Worm (Caenorhabditis elegans) whole organism, L1 larva: ENCODE results near the gene prx-5.
A peak's percentile ranks its signal among the peaks of the same experiment; 100 is the strongest.

Experiments used
- C04F5.9 ChIP-seq: sonication (generic microtip); optimal IDR thresholded peaks from 2 replicates; lab custom pipeline; 2016; ENCODE audit warnings: missing genetic modification characterization, missing compliant biosample characterization
- F16B12.6 ChIP-seq: fragments of 150-350 bp; optimal IDR thresholded peaks from 2 replicates; lab custom pipeline; 2014; ENCODE audit warnings: missing biosample characterization, missing genetic modification characterization
- Y116A8C.19 ChIP-seq: sonication (generic microtip); optimal IDR thresholded peaks from 2 replicates; lab custom pipeline; 2016; ENCODE audit warnings: missing compliant biosample characterization, missing genetic modification characterization, borderline replicate concordance
- aha-1 ChIP-seq: fragments of 150-350 bp; optimal IDR thresholded peaks from 2 replicates; lab custom pipeline; 2014; ENCODE audit warnings: missing biosample characterization, missing genetic modification characterization
- aly-2 ChIP-seq: fragments of 150-350 bp; optimal IDR thresholded peaks from 2 replicates; lab custom pipeline; 2014; ENCODE audit warnings: missing biosample characterization, missing genetic modification characterization
- ama-1 ChIP-seq: fragments of 150-350 bp; optimal IDR thresholded peaks from 2 replicates; lab custom pipeline; 2014
- blmp-1 ChIP-seq: fragments of 150-350 bp; optimal IDR thresholded peaks from 2 replicates; lab custom pipeline; 2014; ENCODE audit warnings: missing biosample characterization, missing genetic modification characterization
- ceh-63 ChIP-seq: fragments of 200-800 bp; sonication (Bioruptor generic); optimal IDR thresholded peaks from 2 replicates; lab custom pipeline; 2018; ENCODE audit warnings: mild to moderate bottlenecking, missing genetic modification characterization, missing compliant biosample characterization
- ceh-82 ChIP-seq, 3 experiments: fragments of 150-350 bp in 1 of 3; sonication (generic microtip) in 2 of 3; optimal IDR thresholded peaks; 2 replicates each; lab custom pipeline; 2014 to 2017; ENCODE audit warnings: missing biosample characterization in 3 of 3, missing genetic modification characterization in 3 of 3
- ceh-88 ChIP-seq: fragments of 200-800 bp; sonication (Bioruptor generic); IDR thresholded peaks from 2 replicates; pipeline ENCODE4 v1.3.6; 2022; ENCODE audit warnings: missing genetic modification characterization, missing compliant biosample characterization
- ceh-90 ChIP-seq: sonication (generic microtip); optimal IDR thresholded peaks from 2 replicates; lab custom pipeline; 2016; ENCODE audit warnings: missing genetic modification characterization, missing compliant biosample characterization
- ces-1 ChIP-seq: fragments of 150-350 bp; optimal IDR thresholded peaks from 2 replicates; lab custom pipeline; 2014; ENCODE audit warnings: missing biosample characterization, missing genetic modification reagents, missing genetic modification characterization
- dpl-1 ChIP-seq, 3 experiments: fragments of 150-350 bp in 2 of 3; sonication (generic microtip) in 1 of 3; optimal IDR thresholded peaks; 2 replicates each; lab custom pipeline; 2014 to 2017; ENCODE audit warnings: missing biosample characterization in 3 of 3, missing genetic modification characterization in 3 of 3, missing genetic modification reagents in 3 of 3
- dsc-1 ChIP-seq: sonication (generic microtip); optimal IDR thresholded peaks from 2 replicates; lab custom pipeline; 2016; ENCODE audit warnings: mild to moderate bottlenecking, missing genetic modification characterization, missing compliant biosample characterization
- efl-1 ChIP-seq, 4 experiments: fragments of 150-350 bp; optimal IDR thresholded peaks in 3 of 4; peaks in 1 of 4; 1 replicate in 1 of 4; 2 replicates in 3 of 4; lab custom pipeline; 2014; ENCODE audit warnings: missing biosample characterization in 2 of 4, missing genetic modification characterization in 2 of 4, missing genetic modification reagents in 2 of 4
- efl-3 ChIP-seq: fragments of 200-800 bp; sonication (Bioruptor generic); optimal IDR thresholded peaks from 2 replicates; lab custom pipeline; 2018; ENCODE audit warnings: mild to moderate bottlenecking, missing genetic modification characterization, missing compliant biosample characterization
- egl-13 ChIP-seq: sonication (generic microtip); optimal IDR thresholded peaks from 2 replicates; lab custom pipeline; 2016; ENCODE audit warnings: missing genotype, missing genetic modification reagents, missing genetic modification characterization, missing compliant biosample characterization
- egl-27 ChIP-seq, 2 experiments: fragments of 150-350 bp in 1 of 2; sonication (generic microtip); optimal IDR thresholded peaks; 3 replicates each; lab custom pipeline; 2017 to 2018; ENCODE audit warnings: missing biosample characterization in 2 of 2, missing genetic modification characterization in 2 of 2, missing genetic modification reagents in 2 of 2
- fkh-8 ChIP-seq: sonication (generic microtip); optimal IDR thresholded peaks from 2 replicates; lab custom pipeline; 2016; ENCODE audit warnings: mild to moderate bottlenecking, missing genetic modification characterization, missing compliant biosample characterization
- fos-1 ChIP-seq: fragments of 150-350 bp; optimal IDR thresholded peaks from 2 replicates; lab custom pipeline; 2014; ENCODE audit warnings: missing biosample characterization, missing genetic modification characterization
- grh-1 ChIP-seq: fragments of 200-800 bp; sonication (Bioruptor generic); IDR thresholded peaks from 2 replicates; pipeline ENCODE4 v1.3.6; 2022; ENCODE audit warnings: missing genetic modification reagents, missing genetic modification characterization, missing compliant biosample characterization
- hlh-17 ChIP-seq: fragments of 200-800 bp; sonication (Bioruptor generic); optimal IDR thresholded peaks from 2 replicates; lab custom pipeline; 2018; ENCODE audit warnings: missing genetic modification characterization, mild to moderate bottlenecking, missing compliant biosample characterization, moderate library complexity, borderline replicate concordance
- irx-1 ChIP-seq: sonication (generic microtip); optimal IDR thresholded peaks from 2 replicates; lab custom pipeline; 2016; ENCODE audit warnings: missing genetic modification characterization, missing compliant biosample characterization
- lin-14 ChIP-seq: fragments of 200-800 bp; sonication (Bioruptor generic); optimal IDR thresholded peaks from 2 replicates; lab custom pipeline; 2018; ENCODE audit warnings: mild to moderate bottlenecking, missing genetic modification characterization, moderate library complexity, missing compliant biosample characterization
- lin-15B ChIP-seq: fragments of 150-350 bp; sonication (generic microtip); optimal IDR thresholded peaks from 3 replicates; lab custom pipeline; 2014; ENCODE audit warnings: missing biosample characterization, missing genetic modification characterization
- lin-35 ChIP-seq, 2 experiments: fragments of 150-350 bp; optimal IDR thresholded peaks; 2 replicates each; lab custom pipeline; 2014; ENCODE audit warnings: missing biosample characterization in 2 of 2, missing genetic modification characterization in 2 of 2, missing genetic modification reagents in 2 of 2
- lin-39 ChIP-seq: fragments of 150-350 bp; optimal IDR thresholded peaks from 2 replicates; lab custom pipeline; 2014; ENCODE audit warnings: missing biosample characterization, missing genetic modification reagents, missing genetic modification characterization
- lsy-2 ChIP-seq, 2 experiments: fragments of 150-350 bp; optimal IDR thresholded peaks; 2 replicates each; lab custom pipeline; 2014; ENCODE audit warnings: missing biosample characterization in 2 of 2, missing genetic modification characterization in 2 of 2
- mab-9 ChIP-seq: fragments of 200-800 bp; sonication (Bioruptor generic); IDR thresholded peaks from 2 replicates; pipeline ENCODE4 v1.3.6; 2022; ENCODE audit warnings: missing genetic modification reagents, missing genetic modification characterization, missing compliant biosample characterization
- mdl-1 ChIP-seq, 2 experiments: fragments of 150-350 bp; optimal IDR thresholded peaks; 2 replicates each; lab custom pipeline; 2014 to 2017; ENCODE audit warnings: missing biosample characterization in 2 of 2, missing genetic modification characterization in 2 of 2, inconsistent platforms in 1 of 2
- mef-2 ChIP-seq: fragments of 150-350 bp; optimal IDR thresholded peaks from 2 replicates; lab custom pipeline; 2014; ENCODE audit warnings: missing biosample characterization, missing genetic modification characterization
- mep-1 ChIP-seq: fragments of 150-350 bp; optimal IDR thresholded peaks from 2 replicates; lab custom pipeline; 2014; ENCODE audit warnings: missing biosample characterization, missing genetic modification characterization
- nhr-12 ChIP-seq: sonication (generic microtip); optimal IDR thresholded peaks from 2 replicates; lab custom pipeline; 2017; ENCODE audit warnings: missing biosample characterization, missing genetic modification characterization
- nhr-19 ChIP-seq: fragments of 200-800 bp; sonication (Bioruptor generic); conservative IDR thresholded peaks from 2 replicates; pipeline ENCODE4 v1.3.6; 2022; ENCODE audit warnings: missing genetic modification characterization, missing compliant biosample characterization
- nhr-28 ChIP-seq: fragments of 150-350 bp; optimal IDR thresholded peaks from 2 replicates; lab custom pipeline; 2014; ENCODE audit warnings: missing biosample characterization, missing genetic modification characterization
- nhr-47 ChIP-seq: sonication (generic microtip); optimal IDR thresholded peaks from 2 replicates; lab custom pipeline; 2016; ENCODE audit warnings: mild to moderate bottlenecking, missing genetic modification characterization, moderate library complexity, missing compliant biosample characterization
- nhr-71 ChIP-seq: sonication (generic microtip); optimal IDR thresholded peaks from 2 replicates; lab custom pipeline; 2016; ENCODE audit warnings: mild to moderate bottlenecking, missing genetic modification characterization, moderate library complexity, missing compliant biosample characterization
- nhr-90 ChIP-seq: sonication (generic microtip); optimal IDR thresholded peaks from 2 replicates; lab custom pipeline; 2016; ENCODE audit warnings: mild to moderate bottlenecking, missing genetic modification characterization, missing compliant biosample characterization; ENCODE audit not compliant: poor library complexity
- pag-3 ChIP-seq: sonication (generic microtip); optimal IDR thresholded peaks from 2 replicates; lab custom pipeline; 2017; ENCODE audit warnings: missing genetic modification characterization, mild to moderate bottlenecking, missing compliant biosample characterization, antibody characterized with exemption, borderline replicate concordance; ENCODE audit not compliant: insufficient read depth
- pqm-1 ChIP-seq: sonication (generic microtip); optimal IDR thresholded peaks from 3 replicates; lab custom pipeline; 2017; ENCODE audit warnings: missing biosample characterization, missing genetic modification characterization
- rnt-1 ChIP-seq: sonication (generic microtip); optimal IDR thresholded peaks from 2 replicates; lab custom pipeline; 2016; ENCODE audit warnings: mild to moderate bottlenecking, missing genetic modification characterization, moderate library complexity, missing compliant biosample characterization
- skn-1 ChIP-seq: fragments of 150-350 bp; optimal IDR thresholded peaks from 2 replicates; lab custom pipeline; 2014; ENCODE audit warnings: missing biosample characterization, missing genetic modification characterization
- snpc-4 ChIP-seq: fragments of 150-350 bp; optimal IDR thresholded peaks from 2 replicates; lab custom pipeline; 2014; ENCODE audit warnings: missing biosample characterization, missing genetic modification characterization
- snu-23 ChIP-seq: sonication (generic microtip); optimal IDR thresholded peaks from 2 replicates; lab custom pipeline; 2016; ENCODE audit warnings: missing genetic modification characterization, missing compliant biosample characterization
- sptf-1 ChIP-seq: fragments of 150-350 bp; optimal IDR thresholded peaks from 2 replicates; lab custom pipeline; 2014; ENCODE audit warnings: missing biosample characterization, missing genetic modification characterization
- tbx-2 ChIP-seq: sonication (generic microtip); optimal IDR thresholded peaks from 2 replicates; lab custom pipeline; 2016; ENCODE audit warnings: missing genetic modification characterization, missing compliant biosample characterization
- unc-130 ChIP-seq: fragments of 150-350 bp; optimal IDR thresholded peaks from 2 replicates; lab custom pipeline; 2017; ENCODE audit warnings: missing biosample characterization, missing genetic modification characterization, inconsistent platforms
- unc-86 ChIP-seq: sonication (generic microtip); optimal IDR thresholded peaks from 2 replicates; lab custom pipeline; 2016; ENCODE audit warnings: missing genetic modification characterization, missing compliant biosample characterization
- xbp-1 ChIP-seq: sonication (generic microtip); optimal IDR thresholded peaks from 2 replicates; lab custom pipeline; 2016; ENCODE audit warnings: missing genetic modification characterization, missing compliant biosample characterization
- zag-1 ChIP-seq: fragments of 150-350 bp; optimal IDR thresholded peaks from 2 replicates; lab custom pipeline; 2014; ENCODE audit warnings: missing biosample characterization, missing genetic modification characterization
- zip-4 ChIP-seq: fragments of 200-800 bp; sonication (Bioruptor generic); optimal IDR thresholded peaks from 2 replicates; lab custom pipeline; 2018; ENCODE audit warnings: mild to moderate bottlenecking, missing genetic modification characterization, moderate library complexity, missing compliant biosample characterization

prx-5 gene

DNA sequence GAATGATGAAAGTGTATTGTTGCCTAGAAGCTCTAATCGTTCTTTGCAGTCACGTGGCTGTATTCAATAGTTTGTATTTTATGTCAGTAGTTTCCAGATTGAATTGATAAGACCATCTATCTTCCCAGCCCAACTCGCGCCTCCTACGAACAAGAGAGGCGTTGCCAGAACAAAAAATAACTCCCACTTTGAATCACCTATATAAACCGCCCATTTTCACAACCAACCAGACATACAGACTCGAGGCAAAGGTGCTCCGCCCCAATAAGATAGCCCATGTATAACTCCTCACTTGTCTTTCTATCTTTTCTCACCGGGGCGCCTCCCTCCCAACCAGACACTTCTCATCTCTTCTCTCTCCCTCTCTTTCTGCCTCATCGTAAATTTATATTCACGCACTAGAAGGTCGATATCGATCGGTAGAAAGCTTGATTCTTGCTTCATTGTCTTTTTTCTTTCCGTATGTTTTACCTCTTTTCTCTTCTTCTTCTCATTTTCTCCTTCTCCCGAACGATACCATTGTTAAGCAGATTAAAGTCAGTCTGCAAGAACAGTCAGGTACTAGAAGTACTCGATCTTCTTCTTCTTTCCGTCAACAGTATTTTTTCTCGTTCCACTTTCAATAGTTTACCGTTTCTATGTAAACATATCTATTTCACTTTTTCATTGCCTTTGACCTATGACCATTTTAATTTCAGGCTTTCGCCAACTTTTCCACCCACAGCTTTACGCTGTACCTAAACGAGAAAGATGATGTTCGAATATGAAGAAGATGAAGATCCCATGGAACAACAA is 39.0 kb downstream of the prx-5 start, which contains the start of gene mak-1 (continued):
- TF ChIP-seq pag-3 (tag; lab: Kevin White, UChicago) (no peak), snu-23 (GFP tag; lab: Kevin White, UChicago) (peak; percentile 67), xbp-1 (tag; lab: Kevin White, UChicago) (peak; percentile 17), egl-27 (tag; optimal IDR thresholded peaks at IDR 0.05; lab: Kevin White, UChicago) (no peak), ceh-63 (no peak), ceh-90 (no peak), C04F5.9 (tag; lab: Kevin White, UChicago) (no peak), mab-9 (GFP tag; lab: Robert Waterston, UW) (no peak), zip-4 (no peak), lin-14 (GFP tag; lab: Kevin White, UChicago) (peak; percentile 2), efl-3 (no peak), nhr-71 (tag; lab: Kevin White, UChicago) (peak; percentile 60), snpc-4 (tag; lab: Kevin White, UChicago) (no peak), lsy-2 (tag; optimal IDR thresholded peaks at IDR 0.05; lab: Kevin White, UChicago) (peak in 1 of 2 experiments; percentile 20), dpl-1 (GFP tag; optimal IDR thresholded peaks at IDR 0.05; lab: Kevin White, UChicago) (peak in 1 of 3 experiments; percentile 24), lin-39 (tag; lab: Kevin White, UChicago) (no peak), lin-35 (GFP tag; optimal IDR thresholded peaks at IDR 0.05; lab: Kevin White, UChicago) (peak; percentile 26 to 56), unc-130 (tag; lab: Kevin White, UChicago) (peak; percentile 17), fkh-8 (tag; lab: Kevin White, UChicago) (no peak), ama-1 (lab: Kevin White, UChicago) (peak; percentile 55), aha-1 (tag; lab: Kevin White, UChicago) (no peak), sptf-1 (no peak), F16B12.6 (tag; lab: Kevin White, UChicago) (no peak), pqm-1 (tag; lab: Kevin White, UChicago) (no peak), Y116A8C.19 (tag; lab: Kevin White, UChicago) (no peak), aly-2 (no peak), lin-15B (no peak), grh-1 (GFP tag; lab: Robert Waterston, UW) (no peak), mef-2 (tag; lab: Kevin White, UChicago) (no peak), ceh-82 (tag; optimal IDR thresholded peaks at IDR 0.05; lab: Kevin White, UChicago) (no peak), ces-1 (GFP tag; lab: Kevin White, UChicago) (no peak), ceh-88 (no peak), skn-1 (tag; lab: Kevin White, UChicago) (no peak), fos-1 (tag; lab: Kevin White, UChicago) (no peak), rnt-1 (peak; percentile 49), blmp-1 (tag; lab: Kevin White, UChicago) (peak; percentile 56), irx-1 (no peak), mdl-1 (tag; optimal IDR thresholded peaks at IDR 0.05; lab: Kevin White, UChicago) (peak in 1 of 2 experiments; percentile 65), nhr-47 (tag; lab: Kevin White, UChicago) (peak; percentile 22), hlh-17 (no peak), egl-13 (tag; lab: Kevin White, UChicago) (no peak), zag-1 (tag; lab: Kevin White, UChicago) (no peak), tbx-2 (tag; lab: Kevin White, UChicago) (peak; percentile 47), nhr-90 (peak; percentile 39), efl-1 (optimal IDR thresholded peaks at IDR 0.05; lab: Kevin White, UChicago) (no peak), efl-1 (GFP tag; optimal IDR thresholded peaks at IDR 0.05 in 1 of 2; lab: Kevin White, UChicago) (no peak), mep-1 (tag; lab: Kevin White, UChicago) (peak; percentile 2), nhr-19 (GFP tag; lab: Robert Waterston, UW) (peak; percentile 61), dsc-1 (tag; lab: Kevin White, UChicago) (no peak), nhr-12 (no peak), nhr-28 (no peak), unc-86 (tag; lab: Kevin White, UChicago) (no peak)
